Worm (Caenorhabditis elegans) whole organism, L4 larva: Measurements from ENCODE around the gene M01E10.3.

Source experiments
- F49E8.2 ChIP-seq: sonication (generic microtip); optimal IDR thresholded peaks from 2 replicates; lab custom pipeline; 2016; ENCODE audit warnings: missing compliant biosample characterization, mild to moderate bottlenecking, missing genetic modification characterization, borderline replicate concordance
- T20F7.1 ChIP-seq: fragments of 200-800 bp; sonication (Bioruptor generic); optimal IDR thresholded peaks from 2 replicates; lab custom pipeline; 2018; ENCODE audit warnings: mild to moderate bottlenecking, missing genetic modification characterization, missing compliant biosample characterization
- T26A8.4 ChIP-seq: fragments of 200-800 bp; sonication (Bioruptor generic); IDR thresholded peaks from 2 replicates; pipeline ENCODE4 v1.3.6; 2022; ENCODE audit warnings: missing genetic modification characterization, missing compliant biosample characterization
- Y48G9A.11 ChIP-seq: fragments of 200-800 bp; sonication (Bioruptor generic); IDR thresholded peaks from 2 replicates; pipeline ENCODE4 v1.3.6; 2022; ENCODE audit warnings: missing genetic modification reagents, missing genetic modification characterization, missing compliant biosample characterization
- ZK546.5 ChIP-seq, 2 experiments: sonication (generic microtip); optimal IDR thresholded peaks; 2 replicates each; lab custom pipeline; 2017; ENCODE audit warnings: missing biosample characterization in 2 of 2, missing genetic modification characterization in 2 of 2
- ama-1 ChIP-seq: fragments of 150-350 bp; optimal IDR thresholded peaks from 2 replicates; lab custom pipeline; 2014; ENCODE audit warnings: inconsistent platforms, mixed read lengths
- ceh-20 ChIP-seq: fragments of 200-800 bp; sonication (Bioruptor generic); IDR thresholded peaks from 2 replicates; pipeline ENCODE4 v1.3.6; 2022; ENCODE audit warnings: missing genetic modification reagents, missing genetic modification characterization, missing compliant biosample characterization
- ceh-62 ChIP-seq: sonication (generic microtip); optimal IDR thresholded peaks from 2 replicates; lab custom pipeline; 2017; ENCODE audit warnings: missing biosample characterization, missing genetic modification characterization
- ces-1 ChIP-seq: fragments of 150-350 bp; sonication (generic microtip); optimal IDR thresholded peaks from 4 replicates; lab custom pipeline; 2014; ENCODE audit warnings: missing biosample characterization, missing genetic modification reagents, missing genetic modification characterization
- daf-16 ChIP-seq, 3 experiments: sonication (generic microtip); optimal IDR thresholded peaks; 2 replicates each; lab custom pipeline; 2016 to 2017; ENCODE audit warnings: missing genetic modification characterization in 3 of 3, missing genetic modification reagents in 3 of 3, mild to moderate bottlenecking in 2 of 3, missing compliant biosample characterization in 2 of 3, missing biosample characterization in 1 of 3, moderate library complexity in 1 of 3
- dmd-6 ChIP-seq: fragments of 200-800 bp; sonication (Bioruptor generic); IDR thresholded peaks from 2 replicates; pipeline ENCODE4 v1.3.6; 2022; ENCODE audit warnings: missing genetic modification reagents, missing genetic modification characterization, missing compliant biosample characterization
- dmd-8 ChIP-seq: fragments of 200-800 bp; sonication (Bioruptor generic); IDR thresholded peaks from 2 replicates; pipeline ENCODE4 v1.3.6; 2022; ENCODE audit warnings: missing genetic modification characterization, missing compliant biosample characterization
- dmd-9 ChIP-seq: fragments of 200-800 bp; sonication (Bioruptor generic); IDR thresholded peaks from 2 replicates; pipeline ENCODE4 v1.3.6; 2022; ENCODE audit warnings: missing genetic modification reagents, missing genetic modification characterization, missing compliant biosample characterization
- duxl-1 ChIP-seq: sonication (generic microtip); optimal IDR thresholded peaks from 2 replicates; lab custom pipeline; 2016; ENCODE audit warnings: mild to moderate bottlenecking, missing genetic modification characterization, moderate library complexity, missing compliant biosample characterization; ENCODE audit not compliant: poor library complexity
- dve-1 ChIP-seq: sonication (generic microtip); optimal IDR thresholded peaks from 2 replicates; lab custom pipeline; 2017; ENCODE audit warnings: antibody characterized with exemption, mild to moderate bottlenecking, missing genetic modification characterization, missing compliant biosample characterization; ENCODE audit not compliant: insufficient read depth
- gei-8 ChIP-seq: fragments of 200-800 bp; sonication (Bioruptor generic); optimal IDR thresholded peaks from 2 replicates; lab custom pipeline; 2018; ENCODE audit warnings: mild to moderate bottlenecking, missing genetic modification characterization, missing compliant biosample characterization
- hlh-11 ChIP-seq: fragments of 200-800 bp; sonication (Bioruptor generic); optimal IDR thresholded peaks from 2 replicates; lab custom pipeline; 2018; ENCODE audit warnings: mild to moderate bottlenecking, missing genetic modification characterization, missing compliant biosample characterization
- hlh-30 ChIP-seq: sonication (generic microtip); optimal IDR thresholded peaks from 2 replicates; lab custom pipeline; 2017; ENCODE audit warnings: antibody characterized with exemption, mild to moderate bottlenecking, missing genetic modification characterization, missing compliant biosample characterization; ENCODE audit not compliant: insufficient read depth
- hmg-1.1 ChIP-seq: fragments of 200-800 bp; sonication (Bioruptor generic); IDR thresholded peaks from 2 replicates; pipeline ENCODE4 v1.3.6; 2022; ENCODE audit warnings: missing genetic modification reagents, missing genetic modification characterization, missing compliant biosample characterization
- lin-15B ChIP-seq: fragments of 150-350 bp; sonication (generic microtip); optimal IDR thresholded peaks from 3 replicates; lab custom pipeline; 2014; ENCODE audit warnings: missing biosample characterization, missing genetic modification characterization
- lin-38 ChIP-seq: fragments of 200-800 bp; sonication (Bioruptor generic); IDR thresholded peaks from 2 replicates; pipeline ENCODE4 v1.3.6; 2022; ENCODE audit warnings: missing genetic modification reagents, missing genetic modification characterization, missing compliant biosample characterization
- lsy-2 ChIP-seq, 2 experiments: fragments of 150-350 bp in 1 of 2; sonication (generic microtip) in 1 of 2; optimal IDR thresholded peaks; 2 replicates each; lab custom pipeline; 2014 to 2017; ENCODE audit warnings: missing biosample characterization in 2 of 2, missing genetic modification characterization in 2 of 2
- madf-9 ChIP-seq: fragments of 200-800 bp; sonication (Bioruptor generic); conservative IDR thresholded peaks from 2 replicates; pipeline ENCODE4 v1.3.6; 2022; ENCODE audit warnings: missing genetic modification reagents, missing genetic modification characterization, missing compliant biosample characterization
- mdl-1 ChIP-seq, 2 experiments: fragments of 150-350 bp in 1 of 2; sonication (generic microtip) in 1 of 2; optimal IDR thresholded peaks; 2 replicates each; lab custom pipeline; 2014 to 2017; ENCODE audit warnings: missing biosample characterization in 2 of 2, missing genetic modification characterization in 2 of 2
- mep-1 ChIP-seq: fragments of 150-350 bp; sonication (generic microtip); optimal IDR thresholded peaks from 3 replicates; lab custom pipeline; 2014; ENCODE audit warnings: missing biosample characterization, missing genetic modification characterization
- mes-2 ChIP-seq: sonication (generic microtip); optimal IDR thresholded peaks from 2 replicates; lab custom pipeline; 2016; ENCODE audit warnings: missing genotype, mild to moderate bottlenecking, missing genetic modification characterization, missing compliant biosample characterization; ENCODE audit not compliant: poor library complexity, severe bottlenecking
- mxl-2 ChIP-seq: fragments of 200-800 bp; sonication (Bioruptor generic); conservative IDR thresholded peaks from 2 replicates; pipeline ENCODE4 v1.3.6; 2022; ENCODE audit warnings: missing genetic modification reagents, missing genetic modification characterization, missing compliant biosample characterization
- mxl-3 ChIP-seq: fragments of 200-800 bp; sonication (Bioruptor generic); optimal IDR thresholded peaks from 2 replicates; lab custom pipeline; 2018; ENCODE audit warnings: mild to moderate bottlenecking, missing genetic modification characterization, missing compliant biosample characterization
- nhr-10 ChIP-seq: fragments of 150-350 bp; optimal IDR thresholded peaks from 2 replicates; lab custom pipeline; 2014; ENCODE audit warnings: missing biosample characterization, missing genetic modification characterization
- nhr-11 ChIP-seq: fragments of 150-350 bp; optimal IDR thresholded peaks from 2 replicates; lab custom pipeline; 2014; ENCODE audit warnings: missing biosample characterization, missing genetic modification characterization
- nhr-41 ChIP-seq: fragments of 200-800 bp; sonication (Bioruptor generic); IDR thresholded peaks from 2 replicates; pipeline ENCODE4 v1.3.6; 2022; ENCODE audit warnings: missing genetic modification reagents, missing genetic modification characterization, missing compliant biosample characterization
- nhr-42 ChIP-seq: fragments of 200-800 bp; sonication (Bioruptor generic); IDR thresholded peaks from 2 replicates; pipeline ENCODE4 v1.3.6; 2022; ENCODE audit warnings: missing genetic modification characterization, missing compliant biosample characterization
- nhr-6 ChIP-seq: fragments of 150-350 bp; optimal IDR thresholded peaks from 2 replicates; lab custom pipeline; 2014; ENCODE audit warnings: missing biosample characterization, missing genetic modification characterization
- php-3 ChIP-seq: fragments of 200-800 bp; sonication (Bioruptor generic); IDR thresholded peaks from 2 replicates; pipeline ENCODE4 v1.3.6; 2022; ENCODE audit warnings: missing genetic modification reagents, missing genetic modification characterization, missing compliant biosample characterization
- rbr-2 ChIP-seq: sonication (generic microtip); optimal IDR thresholded peaks from 2 replicates; lab custom pipeline; 2016; ENCODE audit warnings: missing genotype, missing genetic modification characterization, missing compliant biosample characterization
- saeg-2 ChIP-seq: fragments of 200-800 bp; sonication (Bioruptor generic); IDR thresholded peaks from 2 replicates; pipeline ENCODE4 v1.3.6; 2022; ENCODE audit warnings: missing genetic modification reagents, missing genetic modification characterization, missing compliant biosample characterization
- sdz-12 ChIP-seq: fragments of 200-800 bp; sonication (Bioruptor generic); optimal IDR thresholded peaks from 2 replicates; lab custom pipeline; 2018; ENCODE audit warnings: mild to moderate bottlenecking, missing genetic modification characterization, missing compliant biosample characterization
- skn-1 ChIP-seq: fragments of 150-350 bp; optimal IDR thresholded peaks from 2 replicates; lab custom pipeline; 2014; ENCODE audit warnings: missing biosample characterization, missing genetic modification characterization
- snpc-4 ChIP-seq: fragments of 150-350 bp; optimal IDR thresholded peaks from 2 replicates; lab custom pipeline; 2014; ENCODE audit warnings: missing biosample characterization, missing genetic modification characterization
- spr-1 ChIP-seq: sonication (generic microtip); optimal IDR thresholded peaks from 2 replicates; lab custom pipeline; 2016; ENCODE audit warnings: mild to moderate bottlenecking, missing genetic modification characterization, missing compliant biosample characterization
- spr-3 ChIP-seq: fragments of 200-800 bp; sonication (Bioruptor generic); optimal IDR thresholded peaks from 2 replicates; lab custom pipeline; 2018; ENCODE audit warnings: mild to moderate bottlenecking, missing genetic modification characterization, missing compliant biosample characterization
- tag-97 ChIP-seq: fragments of 200-800 bp; sonication (Bioruptor generic); IDR thresholded peaks from 2 replicates; pipeline ENCODE4 v1.3.6; 2022; ENCODE audit warnings: missing genetic modification characterization, missing compliant biosample characterization
- unc-130 ChIP-seq: sonication (generic microtip); optimal IDR thresholded peaks from 2 replicates; lab custom pipeline; 2016; ENCODE audit warnings: missing genetic modification reagents, missing genetic modification characterization, missing compliant biosample characterization
- vab-7 ChIP-seq: fragments of 200-800 bp; sonication (Bioruptor generic); IDR thresholded peaks from 2 replicates; pipeline ENCODE4 v1.3.6; 2022; ENCODE audit warnings: missing genetic modification reagents, missing genetic modification characterization, missing compliant biosample characterization
- zfp-2 ChIP-seq: sonication (generic microtip); optimal IDR thresholded peaks from 2 replicates; lab custom pipeline; 2016; ENCODE audit warnings: mild to moderate bottlenecking, missing genetic modification characterization, missing compliant biosample characterization

Gene M01E10.3

ce11 chrIII:2054084-2054483, at the start of gene M01E10.3:
Gene M01E10.3 (minus strand): TSS chrIII:2054184.
- TF ChIP-seq mdl-1 (tag; optimal IDR thresholded peaks at IDR 0.05; lab: Kevin White, UChicago) (no peak), Y48G9A.11 (GFP tag; lab: Robert Waterston, UW) (no peak), nhr-10 (tag; lab: Kevin White, UChicago) (no peak), lin-15B (no peak), mep-1 (no peak), saeg-2 (GFP tag; lab: Robert Waterston, UW) (no peak), lin-38 (GFP tag; lab: Robert Waterston, UW) (no peak), ama-1 (no peak), dmd-8 (no peak), zfp-2 (tag; lab: Kevin White, UChicago) (no peak), nhr-6 (no peak), nhr-11 (tag; lab: Kevin White, UChicago) (no peak)

DNA sequence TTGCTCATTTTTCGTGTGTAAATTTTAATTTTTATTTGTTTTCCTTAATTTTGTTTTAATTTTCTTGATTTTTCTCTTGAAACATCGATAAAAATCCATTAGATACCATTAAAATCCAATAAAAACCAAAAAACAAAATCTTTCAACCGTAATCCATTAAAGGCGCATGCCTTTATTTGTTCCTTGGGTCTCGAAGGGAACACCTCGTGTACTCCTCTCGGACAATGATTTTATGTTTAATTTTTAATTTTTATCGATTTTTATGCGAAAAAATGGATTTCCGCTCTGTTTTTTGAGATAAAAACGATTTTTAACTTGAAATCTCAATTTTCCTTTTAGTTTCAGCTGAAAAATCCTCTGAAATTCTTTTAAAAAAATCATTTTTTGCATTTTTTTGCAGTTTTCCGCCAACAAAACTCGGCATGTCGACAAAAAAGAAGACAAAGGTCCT, 47.9 kb upstream of the M01E10.3 start, which contains the start of gene ppk-2:
Gene ppk-2, plus strand, starts transcription at position 401 of the 451 bp plus-strand sequence.
- TF ChIP-seq T20F7.1 (GFP tag; lab: Kevin White, UChicago) = no peak
- TF ChIP-seq duxl-1 (tag; lab: Kevin White, UChicago) = no peak
- peak in 1 of 2 experiments; percentile 49 for TF ChIP-seq lsy-2 (tag; optimal IDR thresholded peaks at IDR 0.05; lab: Kevin White, UChicago)
- TF ChIP-seq ces-1 = no peak
- peak; percentile 57 for TF ChIP-seq lin-38 (GFP tag; lab: Robert Waterston, UW)
- TF ChIP-seq F49E8.2 (tag; lab: Kevin White, UChicago) = peak; percentile 67
- no peak for TF ChIP-seq tag-97 (GFP tag; lab: Robert Waterston, UW)
- peak; percentile 30 for TF ChIP-seq unc-130 (GFP tag; lab: Kevin White, UChicago)
- no peak for TF ChIP-seq skn-1 (tag; lab: Kevin White, UChicago)
- TF ChIP-seq mes-2 (tag; lab: Kevin White, UChicago) = peak; percentile 43
- TF ChIP-seq snpc-4 (tag; lab: Kevin White, UChicago) = no peak
- TF ChIP-seq ama-1 = no peak

- TF ChIP-seq sdz-12 = no peak
- TF ChIP-seq spr-1 = no peak
- no peak for TF ChIP-seq nhr-41
- TF ChIP-seq mdl-1 (tag; optimal IDR thresholded peaks at IDR 0.05; lab: Kevin White, UChicago) = no peak
- TF ChIP-seq mxl-2 = no peak
- TF ChIP-seq madf-9 = no peak
Measured at ce11 chrIII:2101310-2101709, 47.3 kb upstream of the M01E10.3 start.

- peak in 1 of 2 experiments; percentile 32 for TF ChIP-seq daf-16 (GFP tag; optimal IDR thresholded peaks at IDR 0.05; lab: Kevin White, UChicago)
- TF ChIP-seq daf-16 (tag; optimal IDR thresholded peaks at IDR 0.05; lab: Kevin White, UChicago) = peak; percentile 58
- peak; percentile 56 for TF ChIP-seq dmd-6
- TF ChIP-seq vab-7 (GFP tag; lab: Robert Waterston, UW) = peak; percentile 45
- TF ChIP-seq rbr-2 (tag; lab: Kevin White, UChicago) = peak; percentile 80
- TF ChIP-seq lin-38 (GFP tag; lab: Robert Waterston, UW) = peak; percentile 64
- no peak for TF ChIP-seq mxl-3 (GFP tag; lab: Kevin White, UChicago)
- no peak for TF ChIP-seq ceh-62 (tag; lab: Kevin White, UChicago)
- TF ChIP-seq hmg-1.1 = peak; percentile 90
- 0 out of 2 replicates have a peak, but pooled peaks have one; percentile 27 for TF ChIP-seq ceh-20 (GFP tag; lab: Robert Waterston, UW)
- TF ChIP-seq dmd-9 = 0 out of 2 replicates have a peak, but pooled peaks have one; percentile 5
- no peak for TF ChIP-seq gei-8 (GFP tag; lab: Kevin White, UChicago)
- no peak for TF ChIP-seq madf-9
- no peak for TF ChIP-seq spr-3 (GFP tag; lab: Kevin White, UChicago)
- TF ChIP-seq php-3 (GFP tag; lab: Robert Waterston, UW) = peak; percentile 44; the same call in 1 of the 2 replicates
- peak; percentile 21 for TF ChIP-seq spr-1
- TF ChIP-seq ZK546.5 (tag; optimal IDR thresholded peaks at IDR 0.05; lab: Kevin White, UChicago) = no peak
- peak; percentile 87 for TF ChIP-seq hlh-11 (tag; lab: Kevin White, UChicago)
- peak; percentile 68 for TF ChIP-seq dve-1 (tag; lab: Kevin White, UChicago)
- TF ChIP-seq nhr-42 = no peak
- peak; percentile 71 for TF ChIP-seq hlh-30 (tag; lab: Kevin White, UChicago)
- peak; percentile 17 for TF ChIP-seq nhr-11 (tag; lab: Kevin White, UChicago)
- TF ChIP-seq T26A8.4 (GFP tag; lab: Robert Waterston, UW) = peak; percentile 66
- TF ChIP-seq lsy-2 (tag; optimal IDR thresholded peaks at IDR 0.05; lab: Kevin White, UChicago) = peak; percentile 33 to 77
Measured at ce11 chrIII:2100842-2101241, 46.9 kb upstream of the M01E10.3 start.
